Worm (Caenorhabditis elegans) whole organism, young adult: Measurements from ENCODE around the gene col-181.

Source experiments
- Y56A3A.18 ChIP-seq: fragments of 200-800 bp; sonication (Bioruptor generic); IDR thresholded peaks from 2 replicates; pipeline ENCODE4 v1.3.6; 2022; ENCODE audit warnings: missing genetic modification reagents, missing genetic modification characterization, missing compliant biosample characterization
- Y79H2A.3 ChIP-seq: fragments of 200-800 bp; sonication (Bioruptor generic); conservative IDR thresholded peaks from 2 replicates; pipeline ENCODE4 v1.3.6; 2022; ENCODE audit warnings: missing genetic modification reagents, missing genetic modification characterization, missing compliant biosample characterization
- ama-1 ChIP-seq, 3 experiments: fragments of 150-350 bp in 1 of 3; sonication (generic microtip) in 2 of 3; optimal IDR thresholded peaks; 2 replicates each; lab custom pipeline; 2014 to 2018; ENCODE audit warnings: missing biosample characterization in 2 of 3, missing genetic modification characterization in 2 of 3, missing genetic modification reagents in 2 of 3
- ceh-100 ChIP-seq: fragments of 200-800 bp; sonication (Bioruptor generic); IDR thresholded peaks from 2 replicates; pipeline ENCODE4 v1.3.6; 2022; ENCODE audit warnings: missing genetic modification reagents, missing genetic modification characterization, missing compliant biosample characterization
- hsf-1 ChIP-seq: fragments of 200-800 bp; sonication (Bioruptor generic); IDR thresholded peaks from 2 replicates; pipeline ENCODE4 v1.3.6; 2022; ENCODE audit warnings: missing genetic modification reagents, missing genetic modification characterization, missing compliant biosample characterization
- lin-35 ChIP-seq, 3 experiments: fragments of 150-350 bp in 2 of 3; sonication (generic microtip) in 1 of 3; optimal IDR thresholded peaks; 2 replicates each; lab custom pipeline; 2014 to 2018; ENCODE audit warnings: missing biosample characterization in 3 of 3, missing genetic modification characterization in 3 of 3, missing genetic modification reagents in 3 of 3
- lin-40 ChIP-seq: sonication (generic microtip); optimal IDR thresholded peaks from 2 replicates; lab custom pipeline; 2016; ENCODE audit warnings: missing genetic modification characterization, mild to moderate bottlenecking, missing compliant biosample characterization, missing genotype, missing genetic modification reagents
- lsl-1 ChIP-seq: fragments of 200-800 bp; sonication (Bioruptor generic); optimal IDR thresholded peaks from 2 replicates; lab custom pipeline; 2018; ENCODE audit warnings: mild to moderate bottlenecking, missing genetic modification characterization, moderate library complexity, missing compliant biosample characterization
- pha-4 ChIP-seq: fragments of 150-350 bp; sonication (generic microtip); optimal IDR thresholded peaks from 2 replicates; lab custom pipeline; 2014; ENCODE audit warnings: missing biosample characterization, missing genetic modification reagents, missing genetic modification characterization
- tbx-9 ChIP-seq: sonication (generic microtip); optimal IDR thresholded peaks from 2 replicates; lab custom pipeline; 2016; ENCODE audit warnings: borderline replicate concordance, missing genetic modification characterization, inconsistent platforms, missing compliant biosample characterization
- tlf-1 ChIP-seq: fragments of 200-800 bp; sonication (Bioruptor generic); optimal IDR thresholded peaks from 2 replicates; lab custom pipeline; 2018; ENCODE audit warnings: mild to moderate bottlenecking, missing genetic modification characterization, missing compliant biosample characterization

- TF ChIP-seq pha-4 (no peak), ceh-100 (GFP tag; lab: Robert Waterston, UW) (no peak), lsl-1 (GFP tag; lab: Kevin White, UChicago) (no peak), lin-35 (GFP tag; optimal IDR thresholded peaks at IDR 0.05; lab: Kevin White, UChicago) (no peak), tbx-9 (no peak), Y56A3A.18 (GFP tag; lab: Robert Waterston, UW) (no peak), lin-40 (tag; lab: Kevin White, UChicago) (no peak), tlf-1 (GFP tag; lab: Kevin White, UChicago) (no peak), hsf-1 (GFP tag; lab: Robert Waterston, UW) (no peak), Y79H2A.3 (GFP tag; lab: Robert Waterston, UW) (no peak), ama-1 (optimal IDR thresholded peaks at IDR 0.05; lab: Kevin White, UChicago) (no peak), ama-1 (GFP tag; optimal IDR thresholded peaks at IDR 0.05; lab: Kevin White, UChicago) (no peak)
Measured at ce11 chrX:12103712-12104111, 1.0 kb upstream of the col-181 start, which contains the start of gene W03G11.3.
